Fruit fly (Drosophila melanogaster): Measurements from ENCODE around the gene RhoGAP68F.

Gene RhoGAP68F

dm6 chr3L:12178847-12179437 is 40.3 kb downstream of the RhoGAP68F start (continued):
- TF ChIP-seq Neu2 (GFP tag; optimal IDR thresholded peaks at IDR 0.05; ENCODE audit: borderline replicate concordance) (no peak), CG18476 (GFP tag; optimal IDR thresholded peaks at IDR 0.05) (no peak), bab2 (GFP tag; optimal IDR thresholded peaks at IDR 0.05) (no peak), Vsx1 (GFP tag; optimal IDR thresholded peaks at IDR 0.05) (no peak), tx (GFP tag; optimal IDR thresholded peaks at IDR 0.05) (no peak), CG31388 (GFP tag; optimal IDR thresholded peaks at IDR 0.05) (no peak), corto (GFP tag; optimal IDR thresholded peaks at IDR 0.05) (no peak), z (GFP tag; IDR thresholded peaks at IDR 0.05) (no peak), grau (tag; optimal IDR thresholded peaks at IDR 0.05) (peak; percentile 18), Mrtf (GFP tag; IDR thresholded peaks at IDR 0.05) (no peak), CG17186 (GFP tag; optimal IDR thresholded peaks at IDR 0.05) (no peak), gsb-n (tag; optimal IDR thresholded peaks at IDR 0.05) (no peak), tap (tag; optimal IDR thresholded peaks at IDR 0.05) (no peak), CG1647 (GFP tag; optimal IDR thresholded peaks at IDR 0.05) (no peak), gt (GFP tag; IDR thresholded peaks at IDR 0.05) (no peak), mam (GFP tag; optimal IDR thresholded peaks at IDR 0.05) (peak; percentile 4), fd102C (GFP tag; optimal IDR thresholded peaks at IDR 0.05) (no peak), CG2129 (GFP tag; IDR thresholded peaks at IDR 0.05; ENCODE audit: partially characterized antibody) (no peak), CG31224 (GFP tag; IDR thresholded peaks at IDR 0.05) (no peak), CG3407 (GFP tag; optimal IDR thresholded peaks at IDR 0.05) (no peak), Taf1 (GFP tag; IDR thresholded peaks at IDR 0.05) (no peak), dm (GFP tag; optimal IDR thresholded peaks at IDR 0.05) (no peak), vfl (GFP tag; optimal IDR thresholded peaks at IDR 0.05) (no peak), HLHmδ (GFP tag; optimal IDR thresholded peaks at IDR 0.05) (no peak), CG12744 (GFP tag; optimal IDR thresholded peaks at IDR 0.05) (no peak), CG7987 (GFP tag; optimal IDR thresholded peaks at IDR 0.05) (no peak), klu (GFP tag; IDR thresholded peaks at IDR 0.05) (no peak), Ptx1 (GFP tag; IDR thresholded peaks at IDR 0.05) (no peak), lbe (GFP tag; optimal IDR thresholded peaks at IDR 0.05) (no peak), CG18599 (GFP tag; optimal IDR thresholded peaks at IDR 0.05) (peak; percentile 51), tio (GFP tag; optimal IDR thresholded peaks at IDR 0.05) (no peak), luna (GFP tag; optimal IDR thresholded peaks at IDR 0.05) (no peak), Side (GFP tag; optimal IDR thresholded peaks at IDR 0.05) (no peak), Dip2 (GFP tag; IDR thresholded peaks at IDR 0.05) (no peak), Hr39 (optimal IDR thresholded peaks at IDR 0.05) (no peak), ranshi (GFP tag; IDR thresholded peaks at IDR 0.05) (no peak), sd (tag; optimal IDR thresholded peaks at IDR 0.05) (peak; percentile 33), lov (optimal IDR thresholded peaks at IDR 0.05) (no peak), lov (GFP tag; IDR thresholded peaks at IDR 0.05) (no peak), chm (GFP tag; IDR thresholded peaks at IDR 0.05) (no peak), D19B (GFP tag; optimal IDR thresholded peaks at IDR 0.05) (peak; percentile 91), CG18764 (GFP tag; optimal IDR thresholded peaks at IDR 0.05) (no peak), nau (GFP tag; optimal IDR thresholded peaks at IDR 0.05) (no peak), eve (GFP tag; optimal IDR thresholded peaks at IDR 0.05) (no peak), Camta (GFP tag; optimal IDR thresholded peaks at IDR 0.05) (no peak), CG16863 (GFP tag; optimal IDR thresholded peaks at IDR 0.05) (no peak), emc (GFP tag; optimal IDR thresholded peaks at IDR 0.05) (no peak), bsh (GFP tag; optimal IDR thresholded peaks at IDR 0.05) (no peak), CG11093 (GFP tag; IDR thresholded peaks at IDR 0.05) (no peak), ken (GFP tag; IDR thresholded peaks at IDR 0.05) (no peak), pros (GFP tag; optimal IDR thresholded peaks at IDR 0.05) (no peak), ato (GFP tag; IDR thresholded peaks at IDR 0.05; ENCODE audit: partially characterized antibody) (no peak)

All from whole organism, embryonic.